Fruit fly (Drosophila melanogaster): Measurements from ENCODE around the gene CG14421.

- no peak for TF ChIP-seq CTCF (optimal IDR thresholded peaks at IDR 0.05)
- TF ChIP-seq CG8478 (optimal IDR thresholded peaks at IDR 0.05), result no peak
Observed at dm6 chrX:2973593-2973992, 32.4 kb downstream of the CG14421 start, which contains the start of gene rst.
